Worm (Caenorhabditis elegans) whole organism, L4 larva: ENCODE measurements around the gene srxa-11.
A peak's percentile ranks its signal among the peaks of the same experiment; 100 is the strongest.

Experiments used
- D1046.2 ChIP-seq: fragments of 200-800 bp; sonication (Bioruptor generic); IDR thresholded peaks from 2 replicates; pipeline ENCODE4 v1.3.6; 2022; ENCODE audit warnings: missing genetic modification characterization, missing compliant biosample characterization
- F37D6.2 ChIP-seq: sonication (generic microtip); optimal IDR thresholded peaks from 2 replicates; lab custom pipeline; 2016; ENCODE audit warnings: mild to moderate bottlenecking, missing genetic modification characterization, missing compliant biosample characterization
- R02D3.7 ChIP-seq: fragments of 150-350 bp; sonication (generic microtip); optimal IDR thresholded peaks from 3 replicates; lab custom pipeline; 2014; ENCODE audit warnings: missing biosample characterization, missing genetic modification characterization
- Y5F2A.4 ChIP-seq: fragments of 200-800 bp; sonication (Bioruptor generic); optimal IDR thresholded peaks from 2 replicates; lab custom pipeline; 2018; ENCODE audit warnings: mild to moderate bottlenecking, missing genetic modification characterization, missing compliant biosample characterization
- aha-1 ChIP-seq: fragments of 150-350 bp; peaks from one replicate; lab custom pipeline; 2014; ENCODE audit warnings: missing biosample characterization, missing genetic modification characterization
- ama-1 ChIP-seq: fragments of 150-350 bp; optimal IDR thresholded peaks from 2 replicates; lab custom pipeline; 2014; ENCODE audit warnings: inconsistent platforms, mixed read lengths
- arid-1 ChIP-seq: fragments of 200-800 bp; sonication (Bioruptor generic); conservative IDR thresholded peaks from 2 replicates; pipeline ENCODE4 v1.3.6; 2022; ENCODE audit warnings: missing genetic modification reagents, missing genetic modification characterization, missing compliant biosample characterization
- attf-4 ChIP-seq: sonication (generic microtip); optimal IDR thresholded peaks from 3 replicates; lab custom pipeline; 2017; ENCODE audit warnings: missing biosample characterization, missing genetic modification characterization
- ceh-20 ChIP-seq: fragments of 200-800 bp; sonication (Bioruptor generic); IDR thresholded peaks from 2 replicates; pipeline ENCODE4 v1.3.6; 2022; ENCODE audit warnings: missing genetic modification reagents, missing genetic modification characterization, missing compliant biosample characterization
- ceh-28 ChIP-seq: fragments of 150-350 bp; optimal IDR thresholded peaks from 2 replicates; lab custom pipeline; 2014; ENCODE audit warnings: missing biosample characterization, missing genetic modification reagents, missing genetic modification characterization
- ceh-44 ChIP-seq: fragments of 200-800 bp; sonication (Bioruptor generic); IDR thresholded peaks from 2 replicates; pipeline ENCODE4 v1.3.6; 2022; ENCODE audit warnings: missing genetic modification reagents, missing genetic modification characterization, missing compliant biosample characterization
- ces-1 ChIP-seq: fragments of 150-350 bp; sonication (generic microtip); optimal IDR thresholded peaks from 4 replicates; lab custom pipeline; 2014; ENCODE audit warnings: missing biosample characterization, missing genetic modification reagents, missing genetic modification characterization
- cey-2 ChIP-seq: sonication (generic microtip); optimal IDR thresholded peaks from 3 replicates; lab custom pipeline; 2017; ENCODE audit warnings: missing genetic modification characterization, mild to moderate bottlenecking, missing compliant biosample characterization, antibody characterized with exemption, borderline replicate concordance; ENCODE audit not compliant: insufficient read depth
- ctbp-1 ChIP-seq: fragments of 200-800 bp; sonication (Bioruptor generic); IDR thresholded peaks from 2 replicates; pipeline ENCODE4 v1.3.6; 2022; ENCODE audit warnings: missing genetic modification reagents, missing genetic modification characterization, missing compliant biosample characterization
- daf-16 ChIP-seq, 3 experiments: sonication (generic microtip); optimal IDR thresholded peaks; 2 replicates each; lab custom pipeline; 2016 to 2017; ENCODE audit warnings: missing genetic modification characterization in 3 of 3, missing genetic modification reagents in 3 of 3, mild to moderate bottlenecking in 2 of 3, missing compliant biosample characterization in 2 of 3, missing biosample characterization in 1 of 3, moderate library complexity in 1 of 3
- dpl-1 ChIP-seq: fragments of 150-350 bp; optimal IDR thresholded peaks from 2 replicates; lab custom pipeline; 2014; ENCODE audit warnings: missing biosample characterization, missing genetic modification reagents, missing genetic modification characterization
- duxl-1 ChIP-seq: sonication (generic microtip); optimal IDR thresholded peaks from 2 replicates; lab custom pipeline; 2016; ENCODE audit warnings: mild to moderate bottlenecking, missing genetic modification characterization, moderate library complexity, missing compliant biosample characterization; ENCODE audit not compliant: poor library complexity
- dve-1 ChIP-seq: sonication (generic microtip); optimal IDR thresholded peaks from 2 replicates; lab custom pipeline; 2017; ENCODE audit warnings: antibody characterized with exemption, mild to moderate bottlenecking, missing genetic modification characterization, missing compliant biosample characterization; ENCODE audit not compliant: insufficient read depth
- egl-27 ChIP-seq: sonication (generic microtip); optimal IDR thresholded peaks from 3 replicates; lab custom pipeline; 2017; ENCODE audit warnings: missing biosample characterization, missing genetic modification reagents, missing genetic modification characterization
- egl-43 ChIP-seq: fragments of 200-800 bp; sonication (Bioruptor generic); IDR thresholded peaks from 2 replicates; pipeline ENCODE4 v1.3.6; 2022; ENCODE audit warnings: missing genetic modification reagents, missing genetic modification characterization, missing compliant biosample characterization
- hlh-11 ChIP-seq: fragments of 200-800 bp; sonication (Bioruptor generic); optimal IDR thresholded peaks from 2 replicates; lab custom pipeline; 2018; ENCODE audit warnings: mild to moderate bottlenecking, missing genetic modification characterization, missing compliant biosample characterization
- hlh-30 ChIP-seq: sonication (generic microtip); optimal IDR thresholded peaks from 2 replicates; lab custom pipeline; 2017; ENCODE audit warnings: antibody characterized with exemption, mild to moderate bottlenecking, missing genetic modification characterization, missing compliant biosample characterization; ENCODE audit not compliant: insufficient read depth
- lin-1 ChIP-seq: fragments of 200-800 bp; sonication (Bioruptor generic); IDR thresholded peaks from 2 replicates; pipeline ENCODE4 v1.3.6; 2022; ENCODE audit warnings: missing genetic modification reagents, missing genetic modification characterization, missing compliant biosample characterization
- lin-13 ChIP-seq: fragments of 150-350 bp; optimal IDR thresholded peaks from 2 replicates; lab custom pipeline; 2014; ENCODE audit warnings: missing biosample characterization, missing genetic modification reagents, missing genetic modification characterization
- lin-15B ChIP-seq: fragments of 150-350 bp; sonication (generic microtip); optimal IDR thresholded peaks from 3 replicates; lab custom pipeline; 2014; ENCODE audit warnings: missing biosample characterization, missing genetic modification characterization
- madf-5 ChIP-seq, 2 experiments: fragments of 200-800 bp; sonication (Bioruptor generic); IDR thresholded peaks; 2 replicates each; pipeline ENCODE4 v1.3.6; 2022; ENCODE audit warnings: missing compliant biosample characterization in 2 of 2, missing genetic modification characterization in 2 of 2
- madf-9 ChIP-seq: fragments of 200-800 bp; sonication (Bioruptor generic); conservative IDR thresholded peaks from 2 replicates; pipeline ENCODE4 v1.3.6; 2022; ENCODE audit warnings: missing genetic modification reagents, missing genetic modification characterization, missing compliant biosample characterization
- mdl-1 ChIP-seq, 2 experiments: fragments of 150-350 bp in 1 of 2; sonication (generic microtip) in 1 of 2; optimal IDR thresholded peaks; 2 replicates each; lab custom pipeline; 2014 to 2017; ENCODE audit warnings: missing biosample characterization in 2 of 2, missing genetic modification characterization in 2 of 2
- mep-1 ChIP-seq: fragments of 150-350 bp; sonication (generic microtip); optimal IDR thresholded peaks from 3 replicates; lab custom pipeline; 2014; ENCODE audit warnings: missing biosample characterization, missing genetic modification characterization
- mes-2 ChIP-seq: sonication (generic microtip); optimal IDR thresholded peaks from 2 replicates; lab custom pipeline; 2016; ENCODE audit warnings: missing genotype, mild to moderate bottlenecking, missing genetic modification characterization, missing compliant biosample characterization; ENCODE audit not compliant: poor library complexity, severe bottlenecking
- mxl-2 ChIP-seq: fragments of 200-800 bp; sonication (Bioruptor generic); conservative IDR thresholded peaks from 2 replicates; pipeline ENCODE4 v1.3.6; 2022; ENCODE audit warnings: missing genetic modification reagents, missing genetic modification characterization, missing compliant biosample characterization
- nhr-10 ChIP-seq: fragments of 150-350 bp; optimal IDR thresholded peaks from 2 replicates; lab custom pipeline; 2014; ENCODE audit warnings: missing biosample characterization, missing genetic modification characterization
- nhr-111 ChIP-seq: fragments of 200-800 bp; sonication (Bioruptor generic); optimal IDR thresholded peaks from 2 replicates; lab custom pipeline; 2018; ENCODE audit warnings: mild to moderate bottlenecking, missing genetic modification characterization, missing compliant biosample characterization
- nhr-237 ChIP-seq: sonication (generic microtip); optimal IDR thresholded peaks from 2 replicates; lab custom pipeline; 2017; ENCODE audit warnings: missing biosample characterization, missing genetic modification characterization
- nhr-28 ChIP-seq: fragments of 150-350 bp; optimal IDR thresholded peaks from 2 replicates; lab custom pipeline; 2014; ENCODE audit warnings: missing biosample characterization, missing genetic modification characterization
- nhr-48 ChIP-seq: sonication (generic microtip); optimal IDR thresholded peaks from 2 replicates; lab custom pipeline; 2016; ENCODE audit warnings: mild to moderate bottlenecking, missing genetic modification characterization, missing compliant biosample characterization
- nhr-6 ChIP-seq: fragments of 150-350 bp; optimal IDR thresholded peaks from 2 replicates; lab custom pipeline; 2014; ENCODE audit warnings: missing biosample characterization, missing genetic modification characterization
- nhr-77 ChIP-seq: fragments of 150-350 bp; optimal IDR thresholded peaks from 2 replicates; lab custom pipeline; 2014; ENCODE audit warnings: missing biosample characterization, missing genetic modification characterization
- php-3 ChIP-seq: fragments of 200-800 bp; sonication (Bioruptor generic); IDR thresholded peaks from 2 replicates; pipeline ENCODE4 v1.3.6; 2022; ENCODE audit warnings: missing genetic modification reagents, missing genetic modification characterization, missing compliant biosample characterization
- pqm-1 ChIP-seq: sonication (generic microtip); optimal IDR thresholded peaks from 2 replicates; lab custom pipeline; 2017; ENCODE audit warnings: missing biosample characterization, missing genetic modification characterization
- sdz-12 ChIP-seq: fragments of 200-800 bp; sonication (Bioruptor generic); optimal IDR thresholded peaks from 2 replicates; lab custom pipeline; 2018; ENCODE audit warnings: mild to moderate bottlenecking, missing genetic modification characterization, missing compliant biosample characterization
- set-16 ChIP-seq: fragments of 200-800 bp; sonication (Bioruptor generic); IDR thresholded peaks from 2 replicates; pipeline ENCODE4 v1.3.6; 2022; ENCODE audit warnings: missing genetic modification reagents, missing genetic modification characterization, missing compliant biosample characterization
- spr-3 ChIP-seq: fragments of 200-800 bp; sonication (Bioruptor generic); optimal IDR thresholded peaks from 2 replicates; lab custom pipeline; 2018; ENCODE audit warnings: mild to moderate bottlenecking, missing genetic modification characterization, missing compliant biosample characterization
- unc-130 ChIP-seq: sonication (generic microtip); optimal IDR thresholded peaks from 2 replicates; lab custom pipeline; 2016; ENCODE audit warnings: missing genetic modification reagents, missing genetic modification characterization, missing compliant biosample characterization
- unc-62 ChIP-seq, 3 experiments: fragments of 150-350 bp in 1 of 3; sonication (generic microtip); optimal IDR thresholded peaks in 2 of 3; peaks in 1 of 3; 1 replicate in 1 of 3; 2 replicates in 2 of 3; lab custom pipeline; 2014 to 2017; ENCODE audit warnings: missing biosample characterization in 3 of 3, missing genetic modification characterization in 3 of 3, missing genetic modification reagents in 3 of 3, missing genotype in 1 of 3
- vab-7 ChIP-seq: fragments of 200-800 bp; sonication (Bioruptor generic); IDR thresholded peaks from 2 replicates; pipeline ENCODE4 v1.3.6; 2022; ENCODE audit warnings: missing genetic modification reagents, missing genetic modification characterization, missing compliant biosample characterization
- zag-1 ChIP-seq: fragments of 150-350 bp; optimal IDR thresholded peaks from 2 replicates; lab custom pipeline; 2014; ENCODE audit warnings: missing biosample characterization, missing genetic modification characterization

The srxa-11 gene

DNA sequence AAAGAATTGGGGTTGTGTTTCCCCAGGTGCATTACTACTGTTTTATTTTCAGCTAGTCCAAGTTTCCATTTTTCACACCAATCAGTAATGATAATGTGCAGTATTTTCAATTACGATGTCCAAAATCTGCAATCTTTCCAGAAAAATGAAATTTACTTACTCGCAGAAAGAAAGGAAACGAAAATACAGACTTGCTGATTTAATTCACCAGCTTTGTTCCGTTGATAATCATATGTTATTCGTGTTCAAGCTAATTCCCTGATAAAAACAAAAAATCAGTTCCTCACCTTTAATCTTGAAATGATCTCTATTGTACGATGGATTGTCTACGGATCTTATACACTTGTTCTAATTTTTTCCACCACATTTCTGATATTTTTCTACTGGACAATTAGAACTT lies at the start of gene srxa-11:
Gene srxa-11, plus strand, starts transcription at position 301 of the 400 bp plus-strand sequence.
- TF ChIP-seq ceh-28 (tag; lab: Kevin White, UChicago) (no peak), arid-1 (GFP tag; lab: Robert Waterston, UW) (no peak), mxl-2 (no peak), D1046.2 (GFP tag; lab: Robert Waterston, UW) (no peak), cey-2 (tag; lab: Kevin White, UChicago) (no peak), nhr-111 (GFP tag; lab: Kevin White, UChicago) (no peak), ces-1 (no peak), attf-4 (no peak), ceh-44 (GFP tag; lab: Robert Waterston, UW) (no peak), zag-1 (tag; lab: Kevin White, UChicago) (no peak), lin-13 (no peak), egl-27 (tag; lab: Kevin White, UChicago) (no peak), R02D3.7 (tag; lab: Kevin White, UChicago) (no peak), aha-1 (tag; lab: Kevin White, UChicago) (no peak), dve-1 (no peak), mep-1 (no peak), set-16 (GFP tag; lab: Robert Waterston, UW) (no peak), vab-7 (GFP tag; lab: Robert Waterston, UW) (no peak)

DNA sequence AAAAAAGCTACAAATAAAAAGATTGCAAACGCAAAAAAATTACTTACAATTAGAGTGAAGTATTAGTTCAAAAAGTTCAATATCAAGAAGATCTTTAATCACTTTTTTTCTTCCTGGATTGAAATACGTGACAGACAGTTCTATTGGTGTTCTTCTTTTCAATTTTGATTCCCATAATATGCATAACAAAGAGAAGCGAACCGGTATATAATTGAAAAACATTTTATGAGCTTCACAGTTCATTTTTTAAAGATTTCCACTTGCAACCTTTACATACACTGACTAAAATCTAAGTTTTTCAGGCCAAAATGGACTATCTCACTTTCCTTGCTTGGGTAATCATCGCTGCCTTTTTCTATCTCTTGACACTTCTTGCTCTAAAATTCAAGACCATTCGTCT lies 47.4 kb upstream of the srxa-11 start, which contains the start of gene T22G5.1:
Gene T22G5.1, plus strand, starts transcription at position 301 of the 400 bp plus-strand sequence.
- TF ChIP-seq spr-3 (no peak), ctbp-1 (no peak), hlh-11 (tag; lab: Kevin White, UChicago) (no peak), F37D6.2 (tag; lab: Kevin White, UChicago) (no peak), lin-1 (GFP tag; lab: Robert Waterston, UW) (no peak), egl-43 (GFP tag; lab: Robert Waterston, UW) (no peak), lin-13 (no peak), unc-130 (GFP tag; lab: Kevin White, UChicago) (no peak)

DNA sequence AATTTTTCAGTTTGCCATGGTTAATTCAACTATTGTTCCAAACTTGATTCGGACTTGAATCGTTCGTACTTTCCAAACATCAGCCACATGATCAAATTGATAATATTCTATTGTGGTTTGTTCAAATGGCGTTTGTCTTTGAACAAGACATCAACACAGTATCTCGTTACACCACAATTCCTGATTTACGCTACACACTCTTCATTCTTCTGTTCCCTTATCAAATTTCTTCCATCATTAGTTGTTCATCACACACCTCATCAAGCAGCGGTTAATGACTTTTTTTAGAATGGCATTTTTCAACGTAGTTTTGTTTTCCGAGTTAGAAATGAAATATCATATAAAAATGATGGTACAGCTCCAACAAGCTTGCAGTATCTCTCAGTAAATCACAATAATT lies 45.7 kb upstream of the srxa-11 start:
- peak in 1 of 2 experiments; percentile 71 for TF ChIP-seq mdl-1 (tag; optimal IDR thresholded peaks at IDR 0.05; lab: Kevin White, UChicago)
- no peak for TF ChIP-seq daf-16 (GFP tag; optimal IDR thresholded peaks at IDR 0.05; lab: Kevin White, UChicago)
- TF ChIP-seq daf-16 (tag; optimal IDR thresholded peaks at IDR 0.05; lab: Kevin White, UChicago): peak; percentile 91
- no peak for TF ChIP-seq ama-1 (lab: Kevin White, UChicago)
- TF ChIP-seq sdz-12 (GFP tag; lab: Kevin White, UChicago): no peak
- peak; percentile 88 for TF ChIP-seq dve-1
- TF ChIP-seq nhr-77 (tag; lab: Kevin White, UChicago): peak; percentile 65
- TF ChIP-seq Y5F2A.4 (GFP tag; lab: Kevin White, UChicago): no peak
- TF ChIP-seq nhr-111 (GFP tag; lab: Kevin White, UChicago): no peak
- TF ChIP-seq duxl-1 (tag; lab: Kevin White, UChicago): no peak
- no peak for TF ChIP-seq mep-1
- TF ChIP-seq mes-2 (tag; lab: Kevin White, UChicago): peak; percentile 24
- peak in 1 of 2 experiments; percentile 98 for TF ChIP-seq unc-62 (GFP tag; optimal IDR thresholded peaks at IDR 0.05 in 1 of 2; lab: Kevin White, UChicago)
- TF ChIP-seq unc-62 (tag; optimal IDR thresholded peaks at IDR 0.05; lab: Kevin White, UChicago): no peak
- no peak for TF ChIP-seq dpl-1
- peak; percentile 80 for TF ChIP-seq hlh-11 (tag; lab: Kevin White, UChicago)
- TF ChIP-seq ceh-20 (GFP tag; lab: Robert Waterston, UW): peak; percentile 12; the same call in 1 of the 2 replicates
- TF ChIP-seq madf-9: no peak
- no peak for TF ChIP-seq zag-1 (tag; lab: Kevin White, UChicago)
- TF ChIP-seq nhr-28 (tag; lab: Kevin White, UChicago): peak; percentile 95
- peak; percentile 7 for TF ChIP-seq lin-13
- peak; percentile 28 for TF ChIP-seq nhr-48 (tag; lab: Kevin White, UChicago)
- TF ChIP-seq php-3: no peak; the same call in 1 of the 2 replicates
- peak; percentile 70 for TF ChIP-seq nhr-6 (tag; lab: Kevin White, UChicago)
- TF ChIP-seq pqm-1: peak; percentile 61
- TF ChIP-seq lin-15B (tag; lab: Kevin White, UChicago): no peak
- no peak for TF ChIP-seq madf-5 (GFP tag; IDR thresholded peaks at IDR 0.05; lab: Robert Waterston, UW)
- TF ChIP-seq nhr-10 (tag; lab: Kevin White, UChicago): peak; percentile 29
- no peak for TF ChIP-seq nhr-237 (tag; lab: Kevin White, UChicago)
- peak; percentile 67 for TF ChIP-seq hlh-30 (tag; lab: Kevin White, UChicago)
